Worm (Caenorhabditis elegans): ENCODE data around the gene Y67D8C.6.
A peak's percentile ranks its signal among the peaks of the same experiment; 100 is the strongest.

Y67D8C.6 gene

DNA sequence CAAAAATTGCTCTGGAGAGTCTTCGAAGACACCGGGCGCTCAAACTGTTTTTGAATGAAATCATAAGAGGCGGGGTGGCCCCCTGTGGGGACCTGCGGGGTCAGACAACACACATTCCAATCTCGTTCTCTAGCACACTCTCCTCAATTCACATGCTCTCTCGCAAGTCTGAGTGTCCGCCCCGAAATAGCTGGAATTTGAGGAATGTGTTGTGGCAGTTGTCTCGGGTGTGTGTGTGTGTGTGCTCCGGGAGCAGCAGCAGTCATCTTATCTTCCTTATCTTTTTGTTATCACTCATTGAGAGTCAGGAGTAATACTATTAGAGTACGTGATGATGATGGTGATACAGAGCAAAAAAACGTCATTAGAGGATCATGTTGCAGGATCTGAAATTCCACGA lies 33.3 kb downstream of the Y67D8C.6 start (continued):
- TF ChIP-seq xbp-1 (tag; optimal IDR thresholded peaks at IDR 0.05) (peak; percentile 15), lin-39 (tag; optimal IDR thresholded peaks at IDR 0.05) (peak; percentile 10), ama-1 (optimal IDR thresholded peaks at IDR 0.05) (no peak), nhr-84 (tag; optimal IDR thresholded peaks at IDR 0.05) (no peak), egl-13 (tag; optimal IDR thresholded peaks at IDR 0.05) (no peak), nhr-19 (GFP tag; conservative IDR thresholded peaks at IDR 0.05) (peak; percentile 60), efl-3 (GFP tag; optimal IDR thresholded peaks at IDR 0.05) (no peak), mab-9 (GFP tag; IDR thresholded peaks at IDR 0.05) (no peak), nhr-90 (tag; optimal IDR thresholded peaks at IDR 0.05; ENCODE audit: poor library complexity) (no peak), lin-35 (GFP tag; optimal IDR thresholded peaks at IDR 0.05) (peak in 1 of 2 experiments; percentile 34), egl-27 (tag; optimal IDR thresholded peaks at IDR 0.05) (no peak), aha-1 (tag; optimal IDR thresholded peaks at IDR 0.05) (no peak), unc-130 (tag; optimal IDR thresholded peaks at IDR 0.05) (peak; percentile 46), mdl-1 (tag; optimal IDR thresholded peaks at IDR 0.05) (peak in 1 of 2 experiments; percentile 15), hlh-17 (GFP tag; optimal IDR thresholded peaks at IDR 0.05; ENCODE audit: borderline replicate concordance) (no peak), nhr-85 (tag) (no peak), nhr-11 (tag; optimal IDR thresholded peaks at IDR 0.05) (peak; percentile 5), swsn-7 (tag; optimal IDR thresholded peaks at IDR 0.05) (peak; percentile 13), C34B4.2 (tag; optimal IDR thresholded peaks at IDR 0.05) (no peak), efl-1 (optimal IDR thresholded peaks at IDR 0.05) (peak; percentile 17 to 24), efl-1 (GFP tag; optimal IDR thresholded peaks at IDR 0.05 in 1 of 2) (peak in 1 of 2 experiments; percentile 1), ztf-4 (tag; optimal IDR thresholded peaks at IDR 0.05) (peak; percentile 37), nhr-12 (tag; optimal IDR thresholded peaks at IDR 0.05) (no peak), Y116A8C.19 (tag; optimal IDR thresholded peaks at IDR 0.05; ENCODE audit: borderline replicate concordance) (no peak), ceh-88 (GFP tag; IDR thresholded peaks at IDR 0.05) (no peak), snpc-4 (tag; optimal IDR thresholded peaks at IDR 0.05) (no peak), blmp-1 (tag; optimal IDR thresholded peaks at IDR 0.05) (no peak), elt-2 (tag; optimal IDR thresholded peaks at IDR 0.05) (peak; percentile 41), skn-1 (tag; optimal IDR thresholded peaks at IDR 0.05) (no peak), ceh-63 (GFP tag; optimal IDR thresholded peaks at IDR 0.05) (no peak), tlp-1 (tag; optimal IDR thresholded peaks at IDR 0.05) (no peak), nhr-47 (tag; optimal IDR thresholded peaks at IDR 0.05) (no peak), ceh-90 (tag; optimal IDR thresholded peaks at IDR 0.05) (no peak), fkh-4 (tag; optimal IDR thresholded peaks at IDR 0.05; ENCODE audit: borderline replicate concordance) (no peak), nhr-76 (tag; optimal IDR thresholded peaks at IDR 0.05) (no peak), lin-13 (GFP tag; optimal IDR thresholded peaks at IDR 0.05) (no peak), ztf-11 (tag; optimal IDR thresholded peaks at IDR 0.05) (no peak), vab-15 (tag; optimal IDR thresholded peaks at IDR 0.05) (no peak), lir-3 (tag; optimal IDR thresholded peaks at IDR 0.05; ENCODE audit: poor library complexity) (no peak), lin-14 (GFP tag; optimal IDR thresholded peaks at IDR 0.05) (peak; percentile 72), ceh-82 (tag; optimal IDR thresholded peaks at IDR 0.05) (no peak), aly-2 (tag; optimal IDR thresholded peaks at IDR 0.05) (no peak), zag-1 (tag; optimal IDR thresholded peaks at IDR 0.05) (no peak), ets-5 (GFP tag; IDR thresholded peaks at IDR 0.05) (no peak), alr-1 (tag; optimal IDR thresholded peaks at IDR 0.05; ENCODE audit: borderline replicate concordance) (no peak), fkh-10 (GFP tag; optimal IDR thresholded peaks at IDR 0.05) (no peak), C04F5.9 (tag; optimal IDR thresholded peaks at IDR 0.05) (no peak)
